Fruit fly (Drosophila melanogaster) whole organism, embryonic: ENCODE results near the gene ClC-a.

Source experiments
- B-H1 ChIP-seq: fragments of 200-800 bp; sonication (Bioruptor generic); IDR thresholded peaks from 3 replicates; pipeline ENCODE4 v1.3.6; 2022; ENCODE audit warnings: missing biosample characterization, missing genetic modification characterization
- CG17568 ChIP-seq: fragments of 200-800 bp; sonication (Bioruptor generic); optimal IDR thresholded peaks from 2 replicates; lab custom pipeline; 2018; ENCODE audit warnings: missing biosample characterization, mild to moderate bottlenecking, missing genetic modification characterization, moderate library complexity
- CG17802 ChIP-seq: fragments of 200-800 bp; sonication (Bioruptor generic); optimal IDR thresholded peaks from 2 replicates; lab custom pipeline; 2018; ENCODE audit warnings: missing biosample characterization, mild to moderate bottlenecking, missing genetic modification characterization, moderate library complexity
- CG18764 ChIP-seq: fragments of 200-800 bp; sonication (Bioruptor generic); optimal IDR thresholded peaks from 3 replicates; lab custom pipeline; 2016; ENCODE audit warnings: missing biosample characterization, missing genetic modification characterization
- CG31365 ChIP-seq: fragments of 200-800 bp; sonication (Bioruptor generic); optimal IDR thresholded peaks from 2 replicates; lab custom pipeline; 2018; ENCODE audit warnings: missing biosample characterization, mild to moderate bottlenecking, missing genetic modification characterization
- CG42726 ChIP-seq: fragments of 200-800 bp; sonication (Bioruptor generic); IDR thresholded peaks from 2 replicates; pipeline ENCODE4 v1.3.6; 2022; ENCODE audit warnings: missing biosample characterization, missing genetic modification characterization; ENCODE audit not compliant: partially characterized antibody
- CG4360 ChIP-seq: fragments of 200-800 bp; sonication (Bioruptor generic); IDR thresholded peaks from 2 replicates; pipeline ENCODE4 v1.3.6; 2022; ENCODE audit warnings: missing biosample characterization, missing genetic modification characterization
- CG4730 ChIP-seq: fragments of 200-800 bp; sonication (Bioruptor generic); IDR thresholded peaks from 2 replicates; pipeline ENCODE4 v1.3.6; 2022; ENCODE audit warnings: missing biosample characterization, missing genetic modification characterization
- CG6791 ChIP-seq: fragments of 200-800 bp; sonication (Bioruptor generic); IDR thresholded peaks from 3 replicates; pipeline ENCODE4 v1.3.6; 2022; ENCODE audit warnings: missing biosample characterization, missing genetic modification characterization; ENCODE audit not compliant: partially characterized antibody
- CG6813 ChIP-seq: fragments of 200-800 bp; sonication (Bioruptor generic); optimal IDR thresholded peaks from 2 replicates; lab custom pipeline; 2017; ENCODE audit warnings: missing biosample characterization, missing genetic modification characterization, mild to moderate bottlenecking, moderate library complexity, missing genetic modification reagents
- CG7357 ChIP-seq: fragments of 200-800 bp; sonication (Bioruptor generic); IDR thresholded peaks from 3 replicates; pipeline ENCODE4 v1.3.6; 2022; ENCODE audit warnings: missing biosample characterization, missing genetic modification characterization
- GATAe ChIP-seq: fragments of 200-800 bp; sonication (Bioruptor generic); conservative IDR thresholded peaks from 2 replicates; pipeline ENCODE4 v1.3.6; 2022; ENCODE audit warnings: missing biosample characterization, missing genetic modification characterization
- Gsc ChIP-seq: fragments of 200-800 bp; sonication (Bioruptor generic); IDR thresholded peaks from 2 replicates; pipeline ENCODE4 v1.3.6; 2022; ENCODE audit warnings: missing biosample characterization, missing genetic modification characterization
- Hey ChIP-seq: fragments of 200-800 bp; sonication (Bioruptor generic); optimal IDR thresholded peaks from 3 replicates; lab custom pipeline; 2018; ENCODE audit warnings: missing biosample characterization, mild to moderate bottlenecking, missing genetic modification characterization
- Hmx ChIP-seq: fragments of 200-800 bp; sonication (Bioruptor generic); optimal IDR thresholded peaks from 2 replicates; lab custom pipeline; 2016; ENCODE audit warnings: missing biosample characterization, missing genetic modification characterization
- Hr78 ChIP-seq, 2 experiments: fragments of 200-800 bp in 1 of 2; fragments of >200 bp in 1 of 2; sonication (Bioruptor generic) in 1 of 2; optimal IDR thresholded peaks; 2 replicates each; lab custom pipeline; 2017 to 2019; ENCODE audit warnings: missing biosample characterization in 2 of 2, missing genetic modification characterization in 2 of 2, mild to moderate bottlenecking in 1 of 2, moderate library complexity in 1 of 2
- MBD-R2 ChIP-seq: fragments of 200-800 bp; sonication (Bioruptor generic); IDR thresholded peaks from 2 replicates; pipeline ENCODE4 v1.3.6; 2022; ENCODE audit warnings: missing biosample characterization, missing genetic modification characterization
- Mad ChIP-seq: fragments of 200-800 bp; sonication (Bioruptor generic); optimal IDR thresholded peaks from 2 replicates; lab custom pipeline; 2016; ENCODE audit warnings: missing biosample characterization, missing genetic modification characterization
- Med ChIP-seq: fragments of 200-800 bp; sonication (Bioruptor generic); peaks from one replicate; lab custom pipeline; 2016; ENCODE audit warnings: missing biosample characterization, missing genetic modification characterization, mild to moderate bottlenecking, inconsistent platforms, moderate library complexity
- Mes4 ChIP-seq: fragments of 200-800 bp; sonication (Bioruptor generic); optimal IDR thresholded peaks from 2 replicates; lab custom pipeline; 2016; ENCODE audit warnings: missing biosample characterization, missing genetic modification characterization
- Myb ChIP-seq: fragments of 200-800 bp; sonication (Bioruptor generic); optimal IDR thresholded peaks from 2 replicates; lab custom pipeline; 2016; ENCODE audit warnings: missing biosample characterization, missing genetic modification characterization
- NFAT ChIP-seq: fragments of 200-800 bp; sonication (Bioruptor generic); IDR thresholded peaks from 2 replicates; pipeline ENCODE4 v1.3.6; 2022; ENCODE audit warnings: missing biosample characterization, missing genetic modification characterization
- NfI ChIP-seq: fragments of 200-800 bp; sonication (Bioruptor generic); optimal IDR thresholded peaks from 3 replicates; lab custom pipeline; 2018; ENCODE audit warnings: missing biosample characterization, mild to moderate bottlenecking, missing genetic modification characterization, moderate library complexity
- Ravus ChIP-seq: fragments of 200-800 bp; sonication (Bioruptor generic); IDR thresholded peaks from 2 replicates; pipeline ENCODE4 v1.3.6; 2022; ENCODE audit warnings: missing biosample characterization, missing genetic modification characterization
- Sox100B ChIP-seq: fragments of 200-800 bp; sonication (Bioruptor generic); optimal IDR thresholded peaks from 3 replicates; lab custom pipeline; 2018; ENCODE audit warnings: missing biosample characterization, mild to moderate bottlenecking, missing genetic modification characterization
- Stat92E ChIP-seq, 3 experiments: fragments of >200 bp in 2 of 3; fragments of 200-800 bp in 1 of 3; sonication (Bioruptor generic) in 1 of 3; optimal IDR thresholded peaks; 2 replicates each; lab custom pipeline; 2017 to 2019; ENCODE audit warnings: missing biosample characterization in 3 of 3, missing genetic modification characterization in 3 of 3, mild to moderate bottlenecking in 1 of 3, moderate library complexity in 1 of 3
- Vsx1 ChIP-seq: fragments of 200-800 bp; sonication (Bioruptor generic); optimal IDR thresholded peaks from 2 replicates; lab custom pipeline; 2017; ENCODE audit warnings: missing biosample characterization, mild to moderate bottlenecking, missing genetic modification characterization, missing genetic modification reagents
- ase ChIP-seq: fragments of 200-800 bp; sonication (Bioruptor generic); IDR thresholded peaks from 3 replicates; pipeline ENCODE4 v1.3.6; 2022; ENCODE audit warnings: missing biosample characterization, missing genetic modification characterization
- bab2 ChIP-seq: fragments of 200-800 bp; sonication (Bioruptor generic); optimal IDR thresholded peaks from 2 replicates; lab custom pipeline; 2016; ENCODE audit warnings: missing biosample characterization, missing genetic modification characterization
- bcd ChIP-seq: fragments of 200-800 bp; sonication (Bioruptor generic); optimal IDR thresholded peaks from 2 replicates; lab custom pipeline; 2017; ENCODE audit warnings: missing biosample characterization, mild to moderate bottlenecking, missing genetic modification characterization
- bsh ChIP-seq, 2 experiments: fragments of 200-800 bp; sonication (Bioruptor generic); optimal IDR thresholded peaks; 2 replicates each; lab custom pipeline; 2017 to 2018; ENCODE audit warnings: mild to moderate bottlenecking in 2 of 2, missing biosample characterization in 2 of 2, missing genetic modification characterization in 2 of 2, moderate library complexity in 1 of 2
- cato ChIP-seq: fragments of 200-800 bp; sonication (Bioruptor generic); optimal IDR thresholded peaks from 2 replicates; lab custom pipeline; 2016; ENCODE audit warnings: missing biosample characterization, missing genetic modification characterization, borderline replicate concordance
- cwo ChIP-seq: fragments of 200-800 bp; sonication (Bioruptor generic); optimal IDR thresholded peaks from 3 replicates; lab custom pipeline; 2017; ENCODE audit warnings: missing biosample characterization, missing genetic modification characterization, mild to moderate bottlenecking, moderate library complexity, missing genetic modification reagents
- eyg ChIP-seq: fragments of 200-800 bp; sonication (Bioruptor generic); optimal IDR thresholded peaks from 3 replicates; lab custom pipeline; 2016; ENCODE audit warnings: missing biosample characterization, missing genetic modification characterization
- gsb ChIP-seq: fragments of 200-800 bp; sonication (Bioruptor generic); IDR thresholded peaks from 2 replicates; pipeline ENCODE4 v1.3.6; 2022; ENCODE audit warnings: missing biosample characterization, missing genetic modification characterization
- gt ChIP-seq: fragments of 200-800 bp; sonication (Bioruptor generic); IDR thresholded peaks from 2 replicates; pipeline ENCODE4 v1.3.6; 2022; ENCODE audit warnings: missing biosample characterization, missing genetic modification characterization
- klu ChIP-seq: fragments of 200-800 bp; sonication (Bioruptor generic); IDR thresholded peaks from 2 replicates; pipeline ENCODE4 v1.3.6; 2022; ENCODE audit warnings: missing biosample characterization, missing genetic modification characterization
- lilli ChIP-seq: fragments of 200-800 bp; sonication (Bioruptor generic); optimal IDR thresholded peaks from 3 replicates; lab custom pipeline; 2016; ENCODE audit warnings: missing biosample characterization, missing genetic modification characterization
- lov ChIP-seq, 2 experiments: fragments of 200-800 bp in 1 of 2; fragments of >200 bp in 1 of 2; sonication (Bioruptor generic) in 1 of 2; IDR thresholded peaks in 1 of 2; optimal IDR thresholded peaks in 1 of 2; 2 replicates in 1 of 2; 3 replicates in 1 of 2; pipeline versions ENCODE4 v1.3.6 to Lab custom; 2017 to 2022; ENCODE audit warnings: missing biosample characterization in 1 of 2, missing genetic modification characterization in 1 of 2
- pan ChIP-seq, 4 experiments: fragments of >200 bp in 3 of 4; fragments of 200-800 bp in 1 of 4; sonication (Bioruptor generic) in 1 of 4; optimal IDR thresholded peaks in 3 of 4; IDR thresholded peaks in 1 of 4; 2 replicates each; pipeline versions ENCODE4 v1.3.6 to Lab custom; 2017 to 2022; ENCODE audit warnings: missing biosample characterization in 2 of 4, missing genetic modification characterization in 2 of 4, mixed read lengths in 1 of 4
- peb ChIP-seq: fragments of 200-800 bp; sonication (Bioruptor generic); IDR thresholded peaks from 2 replicates; pipeline ENCODE4 v1.3.6; 2022; ENCODE audit warnings: missing biosample characterization, missing genetic modification characterization
- prd ChIP-seq, 3 experiments: fragments of >200 bp in 2 of 3; fragments of 200-800 bp in 1 of 3; sonication (Bioruptor generic) in 1 of 3; optimal IDR thresholded peaks in 2 of 3; IDR thresholded peaks in 1 of 3; 2 replicates in 2 of 3; 3 replicates in 1 of 3; pipeline versions ENCODE4 v1.3.6 to Lab custom; 2017 to 2022; ENCODE audit warnings: missing biosample characterization in 1 of 3, missing genetic modification characterization in 1 of 3
- ro ChIP-seq: fragments of 200-800 bp; sonication (Bioruptor generic); IDR thresholded peaks from 2 replicates; pipeline ENCODE4 v1.3.6; 2022; ENCODE audit warnings: missing biosample characterization, missing genetic modification characterization
- salm ChIP-seq: fragments of 200-800 bp; sonication (Bioruptor generic); optimal IDR thresholded peaks from 2 replicates; lab custom pipeline; 2018; ENCODE audit warnings: missing biosample characterization, mild to moderate bottlenecking, missing genetic modification characterization
- seq ChIP-seq: fragments of 200-800 bp; sonication (Bioruptor generic); IDR thresholded peaks from 2 replicates; pipeline ENCODE4 v1.3.6; 2022; ENCODE audit warnings: missing biosample characterization, missing genetic modification characterization
- sna ChIP-seq: fragments of 200-800 bp; sonication (Bioruptor generic); IDR thresholded peaks from 2 replicates; pipeline ENCODE4 v1.3.6; 2022; ENCODE audit warnings: missing biosample characterization, missing genetic modification characterization; ENCODE audit not compliant: partially characterized antibody
- sr ChIP-seq: fragments of 200-800 bp; sonication (Bioruptor generic); IDR thresholded peaks from 3 replicates; pipeline ENCODE4 v1.3.6; 2022; ENCODE audit warnings: missing biosample characterization, missing genetic modification characterization
- tin ChIP-seq: fragments of 200-800 bp; sonication (Bioruptor generic); optimal IDR thresholded peaks from 3 replicates; lab custom pipeline; 2016; ENCODE audit warnings: missing biosample characterization, missing genetic modification characterization
- zen2 ChIP-seq: fragments of 200-800 bp; sonication (Bioruptor generic); IDR thresholded peaks from 3 replicates; pipeline ENCODE4 v1.3.6; 2022; ENCODE audit warnings: missing biosample characterization, missing genetic modification characterization; ENCODE audit not compliant: partially characterized antibody

Gene ClC-a

DNA sequence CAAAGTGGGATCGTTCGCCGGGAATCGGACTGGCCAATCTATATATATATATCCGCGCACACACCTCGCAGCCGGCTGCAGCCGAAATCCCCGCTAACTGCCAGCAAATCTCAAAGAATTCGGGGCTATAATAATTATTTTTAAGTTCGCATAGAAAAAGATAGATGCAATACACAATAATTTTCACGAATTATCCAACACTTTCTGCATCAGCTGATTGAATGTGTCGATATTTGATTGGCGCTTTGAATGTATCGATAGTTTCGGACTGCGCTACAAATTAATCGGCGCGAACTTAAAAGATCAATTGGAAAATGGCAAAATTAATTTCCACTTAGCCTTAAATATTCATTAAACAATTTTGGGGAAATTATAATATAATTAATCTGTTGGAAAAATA, 16.2 kb downstream of the ClC-a start, which contains the start of gene Sbf (continued):
- TF ChIP-seq Hmx (GFP tag; lab: Kevin White, UChicago) (no peak), salm (tag; lab: Kevin White, UChicago) (no peak), Vsx1 (GFP tag; lab: Kevin White, UChicago) (no peak), Myb (peak; percentile 11), bsh (GFP tag; optimal IDR thresholded peaks at IDR 0.05; lab: Kevin White, UChicago) (no peak), GATAe (GFP tag; lab: Robert Waterston, UW) (no peak), cato (GFP tag; lab: Kevin White, UChicago) (no peak), eyg (GFP tag; lab: Kevin White, UChicago) (no peak), CG7357 (GFP tag; lab: Robert Waterston, UW) (no peak), ase (GFP tag; lab: Robert Waterston, UW) (no peak), gsb (GFP tag; lab: Robert Waterston, UW) (no peak), Sox100B (no peak), sr (GFP tag; lab: Robert Waterston, UW) (no peak), cwo (GFP tag; lab: Kevin White, UChicago) (no peak), lilli (GFP tag; lab: Kevin White, UChicago) (no peak), B-H1 (GFP tag; lab: Robert Waterston, UW) (no peak), zen2 (GFP tag; lab: Robert Waterston, UW) (peak; percentile 66; the same call in 2 of the 3 replicates), klu (no peak), prd (optimal IDR thresholded peaks at IDR 0.05; lab: Kevin White, UChicago) (no peak), prd (GFP tag; IDR thresholded peaks at IDR 0.05; lab: Robert Waterston, UW) (no peak), lov (optimal IDR thresholded peaks at IDR 0.05; lab: Kevin White, UChicago) (no peak), lov (GFP tag; IDR thresholded peaks at IDR 0.05; lab: Robert Waterston, UW) (no peak), CG6813 (GFP tag; lab: Kevin White, UChicago) (no peak), peb (GFP tag; lab: Robert Waterston, UW) (no peak), Hr78 (GFP tag; optimal IDR thresholded peaks at IDR 0.05; lab: Kevin White, UChicago) (no peak), sna (GFP tag; lab: Robert Waterston, UW) (peak; percentile 85), CG17802 (tag; lab: Kevin White, UChicago) (no peak), CG4730 (GFP tag; lab: Robert Waterston, UW) (no peak), Stat92E (GFP tag; optimal IDR thresholded peaks at IDR 0.05; lab: Kevin White, UChicago) (peak in 1 of 3 experiments; percentile 10), Gsc (no peak), bab2 (GFP tag; lab: Kevin White, UChicago) (no peak), NFAT (no peak), ro (GFP tag; lab: Robert Waterston, UW) (no peak), CG4360 (no peak), seq (no peak), CG42726 (GFP tag; lab: Robert Waterston, UW) (peak; percentile 24; the same call in 1 of the 2 replicates), CG17568 (GFP tag; lab: Kevin White, UChicago) (no peak), MBD-R2 (peak; percentile 79), CG31365 (tag; lab: Kevin White, UChicago) (no peak), tin (GFP tag; lab: Kevin White, UChicago) (no peak), Mes4 (GFP tag; lab: Kevin White, UChicago) (no peak), gt (no peak), Med (GFP tag; lab: Kevin White, UChicago) (peak; percentile 93), bcd (no peak), Mad (no peak), Ravus (GFP tag; lab: Robert Waterston, UW) (no peak), CG6791 (peak; percentile 87), Hey (no peak), pan (optimal IDR thresholded peaks at IDR 0.05; lab: Kevin White, UChicago) (no peak), pan (GFP tag; optimal IDR thresholded peaks at IDR 0.05 in 1 of 2, IDR thresholded peaks at IDR 0.05 in 1 of 2) (no peak), NfI (GFP tag; lab: Kevin White, UChicago) (no peak), CG18764 (GFP tag; lab: Kevin White, UChicago) (no peak)
